Fruit fly (Drosophila melanogaster) whole organism, prepupa: ENCODE data around the gene eRF1.
A peak's percentile ranks its signal among the peaks of the same experiment; 100 is the strongest.

ENCODE experiments used
- CG10669 ChIP-seq: fragments of 200-800 bp; sonication (Bioruptor generic); optimal IDR thresholded peaks from 3 replicates; lab custom pipeline; 2018; ENCODE audit warnings: missing biosample characterization, mild to moderate bottlenecking, missing genetic modification characterization, moderate library complexity
- CG1621 ChIP-seq: fragments of 200-800 bp; sonication (Bioruptor generic); optimal IDR thresholded peaks from 3 replicates; lab custom pipeline; 2018; ENCODE audit warnings: missing biosample characterization, mild to moderate bottlenecking, missing genetic modification characterization
- CG16779 ChIP-seq: fragments of 200-800 bp; sonication (Bioruptor generic); optimal IDR thresholded peaks from 3 replicates; lab custom pipeline; 2017; ENCODE audit warnings: missing biosample characterization, mild to moderate bottlenecking, missing genetic modification characterization
- CG3032 ChIP-seq: fragments of 200-800 bp; optimal IDR thresholded peaks from 2 replicates; lab custom pipeline; 2019; ENCODE audit warnings: missing biosample characterization, mild to moderate bottlenecking, missing genetic modification characterization, moderate library complexity
- CG32006 ChIP-seq: fragments of 200-800 bp; sonication (Bioruptor generic); optimal IDR thresholded peaks from 3 replicates; lab custom pipeline; 2017; ENCODE audit warnings: missing biosample characterization, mild to moderate bottlenecking, missing genetic modification characterization
- CG4318 ChIP-seq: fragments of 200-800 bp; sonication (Bioruptor generic); optimal IDR thresholded peaks from 3 replicates; lab custom pipeline; 2017; ENCODE audit warnings: missing biosample characterization, mild to moderate bottlenecking, missing genetic modification characterization
- CG8319 ChIP-seq: fragments of 200-800 bp; sonication (Bioruptor generic); optimal IDR thresholded peaks from 3 replicates; lab custom pipeline; 2016; ENCODE audit warnings: missing biosample characterization, missing genetic modification characterization
- Eip93F ChIP-seq: fragments of 200-800 bp; sonication (Bioruptor generic); optimal IDR thresholded peaks from 2 replicates; lab custom pipeline; 2016; ENCODE audit warnings: missing biosample characterization, mild to moderate bottlenecking, missing genetic modification characterization
- Gug ChIP-seq: fragments of 200-800 bp; sonication (Bioruptor generic); IDR thresholded peaks from 2 replicates; pipeline ENCODE4 v1.3.6; 2022; ENCODE audit warnings: missing biosample characterization, missing genetic modification characterization
- Hr38 ChIP-seq: sonication (Bioruptor generic); optimal IDR thresholded peaks from 2 replicates; lab custom pipeline; 2016; ENCODE audit warnings: missing biosample characterization, missing genetic modification characterization
- OdsH ChIP-seq: fragments of 200-800 bp; sonication (Bioruptor generic); optimal IDR thresholded peaks from 3 replicates; lab custom pipeline; 2016; ENCODE audit warnings: missing biosample characterization, missing genetic modification characterization
- Smox ChIP-seq: fragments of 200-800 bp; sonication (Bioruptor generic); optimal IDR thresholded peaks from 3 replicates; lab custom pipeline; 2016; ENCODE audit warnings: missing biosample characterization, missing genetic modification characterization
- Sox14 ChIP-seq: fragments of 200-800 bp; sonication (Bioruptor generic); optimal IDR thresholded peaks from 3 replicates; lab custom pipeline; 2016; ENCODE audit warnings: missing biosample characterization, missing genetic modification characterization
- fd85E ChIP-seq: fragments of 200-800 bp; sonication (Bioruptor generic); optimal IDR thresholded peaks from 3 replicates; lab custom pipeline; 2016; ENCODE audit warnings: missing biosample characterization, missing genetic modification characterization
- fkh ChIP-seq: fragments of 200-800 bp; sonication (Bioruptor generic); optimal IDR thresholded peaks from 3 replicates; lab custom pipeline; 2017; ENCODE audit warnings: missing biosample characterization, mild to moderate bottlenecking, missing genetic modification characterization, moderate library complexity
- svp ChIP-seq: fragments of 200-800 bp; sonication (Bioruptor generic); peaks from one replicate; lab custom pipeline; 2016; ENCODE audit warnings: missing biosample characterization, missing genetic modification characterization

The eRF1 gene

dm6 chr3L:20402665-20403492, 54.7 kb downstream of the eRF1 start (continued):
- TF ChIP-seq CG10669 (GFP tag; lab: Kevin White, UChicago), result peak; percentile 77
- TF ChIP-seq CG3032 (tag; lab: Kevin White, UChicago), result peak; percentile 85
- TF ChIP-seq Eip93F (GFP tag; lab: Kevin White, UChicago), result peak; percentile 23
- no peak for TF ChIP-seq Hr38 (GFP tag; lab: Kevin White, UChicago)
- TF ChIP-seq fd85E (GFP tag; lab: Kevin White, UChicago), result no peak
- no peak for TF ChIP-seq Gug
- TF ChIP-seq Smox (GFP tag; lab: Kevin White, UChicago), result peak; percentile 72
- peak; percentile 75 for TF ChIP-seq CG1621 (tag; lab: Kevin White, UChicago)
- no peak for TF ChIP-seq CG4318 (GFP tag; lab: Kevin White, UChicago)
- TF ChIP-seq Sox14 (GFP tag; lab: Kevin White, UChicago), result peak; percentile 56
- peak; percentile 80 for TF ChIP-seq svp
- no peak for TF ChIP-seq CG32006
- no peak for TF ChIP-seq fkh (GFP tag; lab: Kevin White, UChicago)
- peak; percentile 28 for TF ChIP-seq CG16779 (tag; lab: Kevin White, UChicago)
- peak; percentile 34 for TF ChIP-seq CG8319
- TF ChIP-seq OdsH, result peak; percentile 66
